Worm (Caenorhabditis elegans) whole organism, early embryonic: ENCODE measurements around the gene Y44A6D.6.

ENCODE experiments used
- B0310.2 ChIP-seq: sonication (generic microtip); optimal IDR thresholded peaks from 2 replicates; lab custom pipeline; 2016; ENCODE audit warnings: mild to moderate bottlenecking, missing genetic modification characterization, missing compliant biosample characterization
- F13C5.2 ChIP-seq: sonication (generic microtip); optimal IDR thresholded peaks from 2 replicates; lab custom pipeline; 2017; ENCODE audit warnings: mild to moderate bottlenecking, missing genetic modification characterization, inconsistent platforms, missing compliant biosample characterization
- aly-1 ChIP-seq: sonication (generic microtip); optimal IDR thresholded peaks from 2 replicates; lab custom pipeline; 2016; ENCODE audit warnings: missing genetic modification characterization, missing compliant biosample characterization
- ama-1 ChIP-seq: fragments of 150-350 bp; optimal IDR thresholded peaks from 2 replicates; lab custom pipeline; 2014
- ets-7 ChIP-seq: sonication (generic microtip); optimal IDR thresholded peaks from 2 replicates; lab custom pipeline; 2016; ENCODE audit warnings: missing genotype, missing genetic modification characterization, missing compliant biosample characterization
- flt-1 ChIP-seq: fragments of 200-800 bp; sonication (Bioruptor generic); IDR thresholded peaks from 2 replicates; pipeline ENCODE4 v1.3.6; 2022; ENCODE audit warnings: missing genetic modification characterization, missing compliant biosample characterization
- hnd-1 ChIP-seq: sonication (generic microtip); optimal IDR thresholded peaks from 2 replicates; lab custom pipeline; 2016; ENCODE audit warnings: missing genetic modification characterization, missing compliant biosample characterization
- pes-1 ChIP-seq: fragments of 200-800 bp; sonication (Bioruptor generic); IDR thresholded peaks from 2 replicates; pipeline ENCODE4 v1.3.6; 2022; ENCODE audit warnings: missing genetic modification reagents, missing genetic modification characterization, missing compliant biosample characterization
- scrt-1 ChIP-seq: fragments of 200-800 bp; sonication (Bioruptor generic); IDR thresholded peaks from 2 replicates; pipeline ENCODE4 v1.3.6; 2022; ENCODE audit warnings: missing genetic modification characterization, missing compliant biosample characterization
- sea-1 ChIP-seq: fragments of 200-800 bp; sonication (Bioruptor generic); conservative IDR thresholded peaks from 2 replicates; pipeline ENCODE4 v1.3.6; 2022; ENCODE audit warnings: missing genetic modification characterization, missing compliant biosample characterization
- tra-4 ChIP-seq: sonication (generic microtip); optimal IDR thresholded peaks from 2 replicates; lab custom pipeline; 2017; ENCODE audit warnings: missing genetic modification characterization, missing compliant biosample characterization

ce11 chrV:20813646-20814045, 6.5 kb downstream of the Y44A6D.6 start:
- TF ChIP-seq aly-1 (tag; lab: Kevin White, UChicago) (no peak), B0310.2 (tag; lab: Kevin White, UChicago) (no peak), flt-1 (no peak), sea-1 (GFP tag; lab: Robert Waterston, UW) (no peak), pes-1 (GFP tag; lab: Robert Waterston, UW) (no peak), F13C5.2 (tag; lab: Kevin White, UChicago) (no peak), ama-1 (no peak), tra-4 (tag; lab: Kevin White, UChicago) (no peak), ets-7 (tag; lab: Kevin White, UChicago) (no peak), hnd-1 (no peak), scrt-1 (GFP tag; lab: Robert Waterston, UW) (no peak)
